Fruit fly (Drosophila melanogaster): Measurements from ENCODE around the gene CG9270.

CG9270 gene

dm6 chr2L:20935338-20936060 lies 1.6 kb upstream of the CG9270 start:
- TF ChIP-seq CG5204 (GFP tag; optimal IDR thresholded peaks at IDR 0.05) = no peak
- no peak for TF ChIP-seq CG33017 (tag; optimal IDR thresholded peaks at IDR 0.05)
- no peak for TF ChIP-seq toe (GFP tag; optimal IDR thresholded peaks at IDR 0.05)
- no peak for TF ChIP-seq tj (GFP tag; optimal IDR thresholded peaks at IDR 0.05)
- no peak for TF ChIP-seq Hr96 (GFP tag; optimal IDR thresholded peaks at IDR 0.05)
- TF ChIP-seq CG7045 (GFP tag; optimal IDR thresholded peaks at IDR 0.05) = no peak
- TF ChIP-seq ovo (GFP tag; optimal IDR thresholded peaks at IDR 0.05) = no peak
- TF ChIP-seq CG14711 (tag; optimal IDR thresholded peaks at IDR 0.05) = no peak
- TF ChIP-seq CG1620 (GFP tag; optimal IDR thresholded peaks at IDR 0.05) = no peak
- no peak for TF ChIP-seq Clk (GFP tag; optimal IDR thresholded peaks at IDR 0.05)
- TF ChIP-seq kay (GFP tag; ENCODE audit: borderline replicate concordance) = no peak
- TF ChIP-seq cnc (optimal IDR thresholded peaks at IDR 0.05) = no peak
- no peak for TF ChIP-seq cic (GFP tag; optimal IDR thresholded peaks at IDR 0.05)
- no peak for TF ChIP-seq CG7101 (tag; optimal IDR thresholded peaks at IDR 0.05)
- no peak for TF ChIP-seq Crg-1 (GFP tag; optimal IDR thresholded peaks at IDR 0.05)

- TF ChIP-seq Crg-1 (GFP tag; optimal IDR thresholded peaks at IDR 0.05) = no peak
- no peak for TF ChIP-seq cnc (optimal IDR thresholded peaks at IDR 0.05)
- no peak for TF ChIP-seq CG5204 (GFP tag; optimal IDR thresholded peaks at IDR 0.05)
- TF ChIP-seq CG12768 (GFP tag; optimal IDR thresholded peaks at IDR 0.05) = no peak
- TF ChIP-seq cic (GFP tag; optimal IDR thresholded peaks at IDR 0.05) = no peak
- TF ChIP-seq CG11617 (GFP tag; optimal IDR thresholded peaks at IDR 0.05) = no peak
- TF ChIP-seq kay (GFP tag; ENCODE audit: borderline replicate concordance) = no peak
- TF ChIP-seq CG1620 (GFP tag; optimal IDR thresholded peaks at IDR 0.05) = no peak
- TF ChIP-seq toe (GFP tag; optimal IDR thresholded peaks at IDR 0.05) = no peak
- TF ChIP-seq tj (GFP tag; optimal IDR thresholded peaks at IDR 0.05) = no peak
- no peak for TF ChIP-seq bab1 (GFP tag; optimal IDR thresholded peaks at IDR 0.05)
- TF ChIP-seq ovo (GFP tag; optimal IDR thresholded peaks at IDR 0.05) = no peak
- no peak for TF ChIP-seq CG7101 (tag; optimal IDR thresholded peaks at IDR 0.05)
- no peak for TF ChIP-seq Clk (GFP tag; optimal IDR thresholded peaks at IDR 0.05)
- no peak for TF ChIP-seq Mnt (GFP tag; optimal IDR thresholded peaks at IDR 0.05)
Observed at dm6 chr2L:20934678-20935077, 765 bp upstream of the CG9270 start.

dm6 chr2L:20927653-20928052 lies 6.3 kb downstream of the CG9270 start, which contains the start of gene Nthl1:
Gene Nthl1, minus strand, starts transcription at chr2L:20927860.
- TF ChIP-seq pad (GFP tag; optimal IDR thresholded peaks at IDR 0.05) (no peak), CG14711 (tag; optimal IDR thresholded peaks at IDR 0.05) (no peak), CG5204 (GFP tag; optimal IDR thresholded peaks at IDR 0.05) (no peak)

- TF ChIP-seq Crg-1 (GFP tag; optimal IDR thresholded peaks at IDR 0.05) (no peak), kay (GFP tag; ENCODE audit: borderline replicate concordance) (peak; percentile 92), Hr96 (GFP tag; optimal IDR thresholded peaks at IDR 0.05) (no peak), Mnt (GFP tag; optimal IDR thresholded peaks at IDR 0.05) (no peak)
Observed at dm6 chr2L:20925975-20926374, 7.9 kb downstream of the CG9270 start, which contains the start of gene RPA2. Gene RPA2, minus strand, starts transcription at chr2L:20926147.

- TF ChIP-seq bab1 (GFP tag; optimal IDR thresholded peaks at IDR 0.05) (no peak), ovo (GFP tag; optimal IDR thresholded peaks at IDR 0.05) (no peak), CG12768 (GFP tag; optimal IDR thresholded peaks at IDR 0.05) (no peak), CG14711 (tag; optimal IDR thresholded peaks at IDR 0.05) (no peak), Mnt (GFP tag; optimal IDR thresholded peaks at IDR 0.05) (no peak), CG1620 (GFP tag; optimal IDR thresholded peaks at IDR 0.05) (no peak), CG7101 (tag; optimal IDR thresholded peaks at IDR 0.05) (no peak)
Observed at dm6 chr2L:20923088-20923571, 10.8 kb downstream of the CG9270 start.

dm6 chr2L:20922196-20923087 lies 11.5 kb downstream of the CG9270 start, which contains the start of gene Mtp:
Gene Mtp, minus strand, starts transcription at chr2L:20922876.
- TF ChIP-seq CG14711 (tag; optimal IDR thresholded peaks at IDR 0.05) (peak; percentile 3), CG7045 (GFP tag; optimal IDR thresholded peaks at IDR 0.05) (peak; percentile 63), CG11617 (GFP tag; optimal IDR thresholded peaks at IDR 0.05) (peak; percentile 66), ovo (GFP tag; optimal IDR thresholded peaks at IDR 0.05) (no peak), pad (GFP tag; optimal IDR thresholded peaks at IDR 0.05) (peak; percentile 9), Hr96 (GFP tag; optimal IDR thresholded peaks at IDR 0.05) (peak; percentile 64), CG5204 (GFP tag; optimal IDR thresholded peaks at IDR 0.05) (no peak), CG12768 (GFP tag; optimal IDR thresholded peaks at IDR 0.05) (peak; percentile 45), bab1 (GFP tag; optimal IDR thresholded peaks at IDR 0.05) (peak; percentile 69), toe (GFP tag; optimal IDR thresholded peaks at IDR 0.05) (peak; percentile 46), CG7101 (tag; optimal IDR thresholded peaks at IDR 0.05) (peak; percentile 68), tj (GFP tag; optimal IDR thresholded peaks at IDR 0.05) (peak; percentile 12), cic (GFP tag; optimal IDR thresholded peaks at IDR 0.05) (peak; percentile 32), CG33017 (tag; optimal IDR thresholded peaks at IDR 0.05) (peak; percentile 48), CG1620 (GFP tag; optimal IDR thresholded peaks at IDR 0.05) (peak; percentile 37), kay (GFP tag; ENCODE audit: borderline replicate concordance) (peak; percentile 42), Mnt (GFP tag; optimal IDR thresholded peaks at IDR 0.05) (peak; percentile 22), Clk (GFP tag; optimal IDR thresholded peaks at IDR 0.05) (no peak), Crg-1 (GFP tag; optimal IDR thresholded peaks at IDR 0.05) (peak; percentile 21), cnc (optimal IDR thresholded peaks at IDR 0.05) (no peak)
